Worm (Caenorhabditis elegans): ENCODE results near the gene F49C12.9.

The F49C12.9 gene

DNA sequence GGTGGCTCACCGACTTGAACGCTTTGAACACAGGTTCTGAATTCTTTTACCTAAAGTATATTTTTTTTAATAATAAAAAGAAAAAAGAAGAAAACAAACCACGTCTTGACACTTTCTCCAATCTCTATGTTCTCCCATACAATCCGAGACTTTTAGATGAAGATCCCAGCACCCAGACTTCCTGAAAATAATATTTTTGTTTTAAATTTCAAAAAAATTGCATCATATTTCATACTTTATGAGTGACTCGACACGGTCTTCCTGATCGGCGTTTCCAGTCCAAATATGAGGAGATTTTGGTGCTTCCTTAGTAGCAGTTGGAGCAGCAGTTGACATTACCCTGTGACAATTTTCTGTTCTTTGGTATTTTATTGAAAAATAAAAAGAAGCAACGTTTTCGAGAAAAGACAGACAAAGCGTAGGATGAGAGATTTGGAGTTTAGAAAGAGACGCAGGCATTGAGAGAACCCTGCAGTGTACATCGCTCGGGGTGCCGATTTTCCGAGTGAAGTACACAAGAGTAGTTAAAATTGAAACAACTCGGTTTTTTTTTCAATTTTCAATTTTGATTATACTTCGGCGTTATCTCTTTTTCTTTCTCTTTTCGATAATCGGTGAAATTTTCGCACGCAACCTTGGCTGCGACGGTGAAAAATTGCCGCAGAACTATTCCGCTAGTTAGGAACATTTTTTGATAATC lies 19.7 kb upstream of the F49C12.9 start, which contains the start of the genes coa-4 and T20D3.14 (continued):
- TF ChIP-seq nhr-10 (tag; optimal IDR thresholded peaks at IDR 0.05): no peak
- no peak for TF ChIP-seq nhr-21 (tag; optimal IDR thresholded peaks at IDR 0.05)
- TF ChIP-seq egl-27 (tag; optimal IDR thresholded peaks at IDR 0.05): no peak
- no peak for TF ChIP-seq nhr-237 (tag; optimal IDR thresholded peaks at IDR 0.05)
- TF ChIP-seq nhr-129 (tag; optimal IDR thresholded peaks at IDR 0.05): peak; percentile 59
- TF ChIP-seq nhr-23 (tag; optimal IDR thresholded peaks at IDR 0.05): no peak
- TF ChIP-seq lin-13 (GFP tag; optimal IDR thresholded peaks at IDR 0.05): peak; percentile 23
- no peak for TF ChIP-seq ZK546.5 (tag; optimal IDR thresholded peaks at IDR 0.05)

ce11 chrIV:9333007-9333406 lies 17.0 kb upstream of the F49C12.9 start:
- no peak for TF ChIP-seq unc-62 (GFP tag; optimal IDR thresholded peaks at IDR 0.05)
- TF ChIP-seq ceh-82 (tag; optimal IDR thresholded peaks at IDR 0.05): no peak
- no peak for TF ChIP-seq ama-1 (optimal IDR thresholded peaks at IDR 0.05)
- TF ChIP-seq crh-2 (tag; optimal IDR thresholded peaks at IDR 0.05): peak; percentile 73
- peak; percentile 97 for TF ChIP-seq fos-1 (tag; optimal IDR thresholded peaks at IDR 0.05)
- peak; percentile 6 for TF ChIP-seq sma-9 (GFP tag; optimal IDR thresholded peaks at IDR 0.05)
- TF ChIP-seq sma-9 (tag; optimal IDR thresholded peaks at IDR 0.05): no peak
- peak; percentile 10 for TF ChIP-seq gmeb-1 (tag; optimal IDR thresholded peaks at IDR 0.05)

DNA sequence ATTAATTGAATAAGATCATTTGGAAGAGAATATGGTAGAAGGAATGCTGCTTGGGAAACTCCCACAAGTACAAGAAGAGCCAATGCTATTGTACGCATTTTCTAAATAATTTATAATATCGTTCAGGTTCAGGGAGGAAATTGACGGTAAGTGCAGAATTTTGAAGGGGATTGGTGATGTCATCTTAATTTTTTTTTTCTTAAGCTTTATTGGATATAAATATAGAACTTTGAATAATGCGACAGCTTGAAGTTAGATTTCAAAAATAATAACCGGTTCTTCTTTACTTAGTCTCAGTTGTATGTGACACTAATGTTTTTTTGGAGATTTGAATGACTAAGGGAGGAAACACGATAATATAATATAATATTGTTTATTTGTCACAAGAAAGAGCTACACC lies 14.7 kb upstream of the F49C12.9 start, which contains the start of gene nspg-7.1:
nspg-7.1 (minus strand) TSS at position 101 of the 400 bp plus-strand sequence.
- no peak for TF ChIP-seq C34F6.9 (tag; optimal IDR thresholded peaks at IDR 0.05)
- no peak for TF ChIP-seq nhr-23 (tag; optimal IDR thresholded peaks at IDR 0.05)
- TF ChIP-seq nhr-21 (tag; optimal IDR thresholded peaks at IDR 0.05): no peak
- TF ChIP-seq ceh-16 (tag; optimal IDR thresholded peaks at IDR 0.05): no peak
- TF ChIP-seq ztf-4 (tag; optimal IDR thresholded peaks at IDR 0.05): no peak
- no peak for TF ChIP-seq alr-1 (tag; optimal IDR thresholded peaks at IDR 0.05)
- TF ChIP-seq unc-55 (GFP tag; optimal IDR thresholded peaks at IDR 0.05): no peak
- TF ChIP-seq nhr-11 (tag; optimal IDR thresholded peaks at IDR 0.05): no peak
- no peak for TF ChIP-seq crh-2 (tag; optimal IDR thresholded peaks at IDR 0.05)
- TF ChIP-seq R02D3.7 (tag; optimal IDR thresholded peaks at IDR 0.05): no peak
- no peak for TF ChIP-seq unc-62 (GFP tag; optimal IDR thresholded peaks at IDR 0.05)
- no peak for TF ChIP-seq egl-27 (tag; optimal IDR thresholded peaks at IDR 0.05)

DNA sequence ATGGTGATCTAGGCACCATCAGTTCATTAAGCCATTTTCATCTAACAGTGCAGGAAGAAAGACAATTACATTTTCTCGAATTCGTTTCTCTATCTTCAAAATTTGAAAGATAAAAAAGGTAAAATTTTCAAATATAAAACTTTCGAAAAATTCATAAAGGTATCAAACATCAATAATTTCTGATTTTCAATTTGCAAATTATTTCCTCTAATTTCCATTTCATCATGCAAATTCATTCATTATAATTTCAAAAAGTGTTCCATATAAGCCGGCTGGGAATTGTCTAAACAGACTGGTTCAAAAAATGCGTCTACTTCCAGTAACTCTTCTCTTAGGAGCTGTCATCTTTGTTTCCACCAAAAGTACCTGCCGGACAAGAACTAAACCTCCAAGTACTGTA lies 11.7 kb upstream of the F49C12.9 start, which contains the start of gene clec-183:
clec-183 (plus strand) TSS at position 301 of the 400 bp plus-strand sequence.
- TF ChIP-seq nhr-25 (tag; optimal IDR thresholded peaks at IDR 0.05): no peak
- TF ChIP-seq lin-13 (GFP tag; optimal IDR thresholded peaks at IDR 0.05): no peak
- no peak for TF ChIP-seq unc-62 (GFP tag; optimal IDR thresholded peaks at IDR 0.05)
- no peak for TF ChIP-seq mdl-1 (tag; optimal IDR thresholded peaks at IDR 0.05)
- TF ChIP-seq elt-3 (tag; optimal IDR thresholded peaks at IDR 0.05): no peak
- TF ChIP-seq nhr-12 (tag; optimal IDR thresholded peaks at IDR 0.05): no peak
- no peak for TF ChIP-seq ztf-11 (tag; optimal IDR thresholded peaks at IDR 0.05)
- no peak for TF ChIP-seq egl-27 (tag; optimal IDR thresholded peaks at IDR 0.05)
- no peak for TF ChIP-seq F13H6.1 (tag; optimal IDR thresholded peaks at IDR 0.05)
- no peak for TF ChIP-seq alr-1 (tag; optimal IDR thresholded peaks at IDR 0.05)
- no peak for TF ChIP-seq unc-55 (GFP tag; optimal IDR thresholded peaks at IDR 0.05)
- TF ChIP-seq aly-2 (tag; optimal IDR thresholded peaks at IDR 0.05): no peak
- no peak for TF ChIP-seq ztf-1 (GFP tag; conservative IDR thresholded peaks at IDR 0.05)
- TF ChIP-seq dmd-4 (tag; optimal IDR thresholded peaks at IDR 0.05): no peak
- no peak for TF ChIP-seq blmp-1 (tag; optimal IDR thresholded peaks at IDR 0.05; ENCODE audit: insufficient read depth)
- TF ChIP-seq crh-2 (tag; optimal IDR thresholded peaks at IDR 0.05): no peak
- no peak for TF ChIP-seq Y55F3AM.14 (GFP tag; optimal IDR thresholded peaks at IDR 0.05)
- no peak for TF ChIP-seq sem-4 (tag; optimal IDR thresholded peaks at IDR 0.05)

DNA sequence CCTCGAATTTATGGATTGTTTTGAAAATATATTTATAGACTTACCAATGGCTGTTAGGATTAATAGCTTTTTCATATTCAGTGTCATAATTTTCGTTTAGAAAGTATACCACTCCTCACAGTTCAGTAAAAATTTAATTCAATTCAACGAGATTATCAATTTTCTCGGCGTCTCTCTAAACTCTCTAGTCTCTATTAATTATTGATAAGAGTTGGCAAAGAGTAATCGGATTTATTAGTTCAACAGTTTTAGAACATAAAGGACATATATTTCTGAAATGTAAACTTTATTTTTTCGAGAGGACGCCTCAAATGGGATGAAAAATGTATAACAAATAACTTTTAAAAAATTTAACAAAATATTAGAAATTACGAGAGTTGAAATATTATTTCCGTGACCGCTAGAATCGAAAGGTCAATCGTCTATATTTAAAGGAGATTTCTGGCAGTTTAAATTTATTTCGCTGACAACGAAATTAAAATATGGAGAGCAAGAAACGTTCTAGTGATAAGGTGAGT lies 8.0 kb upstream of the F49C12.9 start, which contains the start of the genes nspg-11 and F49C12.15:
nspg-11 (minus strand) TSS at position 101 of the 518 bp plus-strand sequence.
F49C12.15 (plus strand) TSS at position 468 of the 518 bp plus-strand sequence.
- TF ChIP-seq nhr-10 (tag; optimal IDR thresholded peaks at IDR 0.05) (no peak), lin-13 (GFP tag; optimal IDR thresholded peaks at IDR 0.05) (no peak), gmeb-1 (tag; optimal IDR thresholded peaks at IDR 0.05) (no peak), fos-1 (tag; optimal IDR thresholded peaks at IDR 0.05) (no peak), F13H6.1 (tag; optimal IDR thresholded peaks at IDR 0.05) (no peak), nhr-11 (tag; optimal IDR thresholded peaks at IDR 0.05) (no peak), lin-11 (tag; optimal IDR thresholded peaks at IDR 0.05) (no peak), R02D3.7 (tag; optimal IDR thresholded peaks at IDR 0.05) (no peak), sma-3 (GFP tag; optimal IDR thresholded peaks at IDR 0.05) (no peak), peb-1 (tag; optimal IDR thresholded peaks at IDR 0.05) (no peak), zag-1 (tag; optimal IDR thresholded peaks at IDR 0.05) (no peak), unc-62 (GFP tag; optimal IDR thresholded peaks at IDR 0.05) (no peak), nhr-23 (tag; optimal IDR thresholded peaks at IDR 0.05) (no peak), unc-39 (tag; optimal IDR thresholded peaks at IDR 0.05) (no peak), mab-5 (tag; optimal IDR thresholded peaks at IDR 0.05) (no peak), aly-2 (tag; optimal IDR thresholded peaks at IDR 0.05) (no peak)
